Worm (Caenorhabditis elegans): ENCODE results near the gene Y16B4A.2.

The Y16B4A.2 gene

ce11 chrX:14740019-14740418 is 31.6 kb downstream of the Y16B4A.2 start, which contains the start of gene C05G5.1:
Gene C05G5.1 (minus strand): TSS chrX:14740119.
- no peak for TF ChIP-seq tra-4 (tag; optimal IDR thresholded peaks at IDR 0.05)
- TF ChIP-seq B0310.2 (tag; optimal IDR thresholded peaks at IDR 0.05), result no peak
- no peak for TF ChIP-seq scrt-1 (GFP tag; IDR thresholded peaks at IDR 0.05)
- no peak for TF ChIP-seq ceh-13 (GFP tag; optimal IDR thresholded peaks at IDR 0.05)
- TF ChIP-seq pes-1 (GFP tag; IDR thresholded peaks at IDR 0.05), result no peak
- TF ChIP-seq hnd-1 (tag; optimal IDR thresholded peaks at IDR 0.05), result no peak
- no peak for TF ChIP-seq hmbx-1 (tag; optimal IDR thresholded peaks at IDR 0.05)
- TF ChIP-seq aly-1 (tag; optimal IDR thresholded peaks at IDR 0.05), result no peak
- no peak for TF ChIP-seq flt-1 (GFP tag; IDR thresholded peaks at IDR 0.05)
- TF ChIP-seq F13C5.2 (tag; optimal IDR thresholded peaks at IDR 0.05), result no peak
- TF ChIP-seq ceh-36 (tag; optimal IDR thresholded peaks at IDR 0.05), result no peak
- TF ChIP-seq hmg-4 (GFP tag; optimal IDR thresholded peaks at IDR 0.05), result no peak
- TF ChIP-seq tbx-37 (GFP tag; conservative IDR thresholded peaks at IDR 0.05), result no peak
- no peak for TF ChIP-seq ets-7 (tag; optimal IDR thresholded peaks at IDR 0.05)
- TF ChIP-seq sea-1 (GFP tag; conservative IDR thresholded peaks at IDR 0.05), result no peak
- TF ChIP-seq ama-1 (optimal IDR thresholded peaks at IDR 0.05), result no peak
- TF ChIP-seq tbx-11 (GFP tag; IDR thresholded peaks at IDR 0.05), result no peak

- TF ChIP-seq tbx-11 (GFP tag; IDR thresholded peaks at IDR 0.05) (no peak), ets-7 (tag; optimal IDR thresholded peaks at IDR 0.05) (no peak), pes-1 (GFP tag; IDR thresholded peaks at IDR 0.05) (no peak), flt-1 (GFP tag; IDR thresholded peaks at IDR 0.05) (no peak), sea-1 (GFP tag; conservative IDR thresholded peaks at IDR 0.05) (no peak), aly-1 (tag; optimal IDR thresholded peaks at IDR 0.05) (no peak)
Measured at ce11 chrX:14739466-14739865, 32.2 kb downstream of the Y16B4A.2 start.

DNA sequence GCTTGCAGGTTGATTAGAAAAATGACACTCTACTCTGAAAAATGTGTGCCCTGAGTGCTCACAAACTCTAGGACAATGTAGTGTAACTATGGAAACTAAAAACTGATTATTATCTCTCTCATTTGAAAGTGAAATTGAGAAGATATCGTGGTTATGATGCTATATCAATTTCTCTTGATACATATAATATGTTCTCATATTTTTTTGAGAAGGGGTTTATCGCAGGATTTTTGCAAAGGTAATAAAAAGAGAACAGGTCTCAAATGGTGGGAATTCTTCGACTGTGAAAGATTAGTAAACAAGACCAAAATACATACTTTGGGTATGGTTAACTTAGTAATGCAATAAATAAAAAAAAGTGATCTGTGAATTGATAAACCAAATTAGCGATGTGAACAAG is 34.0 kb downstream of the Y16B4A.2 start:
- TF ChIP-seq flt-1 (GFP tag; IDR thresholded peaks at IDR 0.05), result no peak
- no peak for TF ChIP-seq sea-1 (GFP tag; conservative IDR thresholded peaks at IDR 0.05)
- TF ChIP-seq F13C5.2 (tag; optimal IDR thresholded peaks at IDR 0.05), result no peak
- TF ChIP-seq scrt-1 (GFP tag; IDR thresholded peaks at IDR 0.05), result no peak
- TF ChIP-seq ets-7 (tag; optimal IDR thresholded peaks at IDR 0.05), result no peak
- TF ChIP-seq aly-1 (tag; optimal IDR thresholded peaks at IDR 0.05), result no peak
- TF ChIP-seq tbx-11 (GFP tag; IDR thresholded peaks at IDR 0.05), result no peak
- no peak for TF ChIP-seq hmg-4 (GFP tag; optimal IDR thresholded peaks at IDR 0.05)
- TF ChIP-seq ama-1 (optimal IDR thresholded peaks at IDR 0.05), result no peak
- no peak for TF ChIP-seq ceh-13 (GFP tag; optimal IDR thresholded peaks at IDR 0.05)

DNA sequence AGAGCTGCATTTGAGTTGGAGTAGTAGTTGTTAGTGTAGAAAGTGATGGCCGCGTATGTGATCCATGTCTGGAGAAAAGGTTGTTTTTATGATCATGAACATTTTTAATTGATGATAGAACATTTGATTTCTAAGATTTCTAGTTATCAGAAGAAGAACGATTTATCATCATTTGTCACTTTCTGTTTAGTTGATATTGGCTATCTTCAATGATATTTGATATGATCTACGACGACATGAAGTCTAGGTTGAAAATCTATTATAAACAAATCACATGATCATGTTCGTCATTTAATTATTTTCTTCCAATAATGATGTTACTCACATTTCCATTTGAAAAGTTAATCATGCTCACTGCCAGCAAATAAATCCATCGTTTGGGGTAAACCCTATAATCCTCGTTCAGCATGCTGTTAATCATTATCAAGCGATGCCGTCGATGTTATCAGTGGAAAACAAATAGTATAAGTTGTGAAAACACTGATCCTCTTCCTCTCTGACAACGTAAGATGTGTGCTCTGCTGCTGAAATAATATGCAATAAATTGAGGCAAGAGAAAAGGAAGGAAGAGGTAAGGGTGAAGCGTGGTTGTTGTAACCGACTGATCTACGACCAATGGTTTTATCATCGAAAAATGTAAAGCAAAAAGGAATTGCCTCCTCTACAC is 34.6 kb downstream of the Y16B4A.2 start:
- TF ChIP-seq hmbx-1 (tag; optimal IDR thresholded peaks at IDR 0.05) (no peak), tbx-37 (GFP tag; conservative IDR thresholded peaks at IDR 0.05) (no peak), ama-1 (optimal IDR thresholded peaks at IDR 0.05) (no peak), pes-1 (GFP tag; IDR thresholded peaks at IDR 0.05) (no peak), B0310.2 (tag; optimal IDR thresholded peaks at IDR 0.05) (no peak), ceh-13 (GFP tag; optimal IDR thresholded peaks at IDR 0.05) (no peak), hnd-1 (tag; optimal IDR thresholded peaks at IDR 0.05) (no peak), tra-4 (tag; optimal IDR thresholded peaks at IDR 0.05) (no peak), sea-1 (GFP tag; conservative IDR thresholded peaks at IDR 0.05) (no peak), aly-1 (tag; optimal IDR thresholded peaks at IDR 0.05) (no peak), hmg-4 (GFP tag; optimal IDR thresholded peaks at IDR 0.05) (no peak), ets-7 (tag; optimal IDR thresholded peaks at IDR 0.05) (no peak), ceh-36 (tag; optimal IDR thresholded peaks at IDR 0.05) (no peak), F13C5.2 (tag; optimal IDR thresholded peaks at IDR 0.05) (no peak), scrt-1 (GFP tag; IDR thresholded peaks at IDR 0.05) (no peak), tbx-11 (GFP tag; IDR thresholded peaks at IDR 0.05) (no peak)

DNA sequence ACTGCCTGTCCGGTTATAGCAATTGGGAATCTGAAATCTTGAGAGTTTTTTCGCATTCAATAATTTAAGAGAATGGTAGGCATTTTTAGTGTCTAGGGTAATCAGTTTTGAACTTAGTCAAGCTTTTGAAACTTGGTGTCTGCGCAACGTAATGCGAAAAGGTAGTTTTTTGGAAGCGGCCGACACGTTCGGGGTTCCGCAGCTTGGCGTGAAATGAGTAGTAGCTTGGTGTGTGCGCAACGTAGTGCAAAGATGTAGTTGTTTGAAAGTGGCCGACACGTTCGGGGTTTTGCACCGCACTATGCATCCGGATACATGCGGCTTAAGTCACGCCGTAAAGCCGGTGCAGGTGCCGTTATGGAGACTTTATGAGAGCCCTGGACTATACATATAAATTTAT is 35.4 kb downstream of the Y16B4A.2 start:
- no peak for TF ChIP-seq tra-4 (tag; optimal IDR thresholded peaks at IDR 0.05)
- no peak for TF ChIP-seq hmg-4 (GFP tag; optimal IDR thresholded peaks at IDR 0.05)
- TF ChIP-seq hmbx-1 (tag; optimal IDR thresholded peaks at IDR 0.05), result no peak
- no peak for TF ChIP-seq B0310.2 (tag; optimal IDR thresholded peaks at IDR 0.05)
- no peak for TF ChIP-seq ets-7 (tag; optimal IDR thresholded peaks at IDR 0.05)
- TF ChIP-seq ceh-13 (GFP tag; optimal IDR thresholded peaks at IDR 0.05), result no peak
- TF ChIP-seq scrt-1 (GFP tag; IDR thresholded peaks at IDR 0.05), result no peak
- no peak for TF ChIP-seq flt-1 (GFP tag; IDR thresholded peaks at IDR 0.05)
- no peak for TF ChIP-seq F13C5.2 (tag; optimal IDR thresholded peaks at IDR 0.05)
- no peak for TF ChIP-seq pes-1 (GFP tag; IDR thresholded peaks at IDR 0.05)
- TF ChIP-seq ceh-36 (tag; optimal IDR thresholded peaks at IDR 0.05), result no peak
- TF ChIP-seq ama-1 (optimal IDR thresholded peaks at IDR 0.05), result no peak
- TF ChIP-seq tbx-11 (GFP tag; IDR thresholded peaks at IDR 0.05), result no peak
- no peak for TF ChIP-seq tbx-37 (GFP tag; conservative IDR thresholded peaks at IDR 0.05)

- TF ChIP-seq B0310.2 (tag; optimal IDR thresholded peaks at IDR 0.05) (no peak), ets-7 (tag; optimal IDR thresholded peaks at IDR 0.05) (no peak), sea-1 (GFP tag; conservative IDR thresholded peaks at IDR 0.05) (no peak), pes-1 (GFP tag; IDR thresholded peaks at IDR 0.05) (no peak), hnd-1 (tag; optimal IDR thresholded peaks at IDR 0.05) (no peak), flt-1 (GFP tag; IDR thresholded peaks at IDR 0.05) (no peak), tra-4 (tag; optimal IDR thresholded peaks at IDR 0.05) (no peak), tbx-37 (GFP tag; conservative IDR thresholded peaks at IDR 0.05) (no peak), F13C5.2 (tag; optimal IDR thresholded peaks at IDR 0.05) (no peak), hmbx-1 (tag; optimal IDR thresholded peaks at IDR 0.05) (no peak), ceh-13 (GFP tag; optimal IDR thresholded peaks at IDR 0.05) (no peak)
Measured at ce11 chrX:14731828-14732331, 39.8 kb downstream of the Y16B4A.2 start, which contains the start of gene F33C8.4. Gene F33C8.4 (plus strand): TSS chrX:14732281.

DNA sequence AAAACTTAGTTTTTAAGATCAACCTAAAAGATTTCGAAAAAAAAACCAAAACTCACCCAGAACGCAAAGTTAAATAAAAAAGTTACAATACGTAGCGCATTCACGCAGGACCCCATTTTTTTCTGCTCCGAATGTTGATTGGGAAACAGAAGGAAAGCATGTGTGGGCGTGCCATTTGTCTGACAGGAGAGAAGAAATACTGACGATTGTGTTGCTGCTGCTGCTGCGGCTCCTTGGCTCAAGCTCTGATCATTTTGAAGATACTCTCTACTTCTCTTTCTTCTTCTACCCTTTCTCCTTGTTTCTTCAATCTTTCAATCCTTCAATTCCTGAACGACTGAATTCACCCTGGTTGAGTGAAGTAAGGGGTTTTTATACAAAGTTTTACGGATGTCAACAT is 42.3 kb downstream of the Y16B4A.2 start, which contains the start of gene tsp-8:
tsp-8 (minus strand) TSS at position 185 of the 400 bp plus-strand sequence.
- no peak for TF ChIP-seq tbx-11 (GFP tag; IDR thresholded peaks at IDR 0.05)
- TF ChIP-seq scrt-1 (GFP tag; IDR thresholded peaks at IDR 0.05), result no peak
- TF ChIP-seq flt-1 (GFP tag; IDR thresholded peaks at IDR 0.05), result no peak
- TF ChIP-seq hmg-4 (GFP tag; optimal IDR thresholded peaks at IDR 0.05), result no peak
- no peak for TF ChIP-seq ets-7 (tag; optimal IDR thresholded peaks at IDR 0.05)
- no peak for TF ChIP-seq F13C5.2 (tag; optimal IDR thresholded peaks at IDR 0.05)
- no peak for TF ChIP-seq pes-1 (GFP tag; IDR thresholded peaks at IDR 0.05)
- TF ChIP-seq tra-4 (tag; optimal IDR thresholded peaks at IDR 0.05), result no peak
- no peak for TF ChIP-seq hnd-1 (tag; optimal IDR thresholded peaks at IDR 0.05)
- TF ChIP-seq ama-1 (optimal IDR thresholded peaks at IDR 0.05), result no peak
- no peak for TF ChIP-seq sea-1 (GFP tag; conservative IDR thresholded peaks at IDR 0.05)
